Worm (Caenorhabditis elegans): ENCODE data around the gene EGAP9.4.
"Not testable (repeated sequence)": the region's sequence is repeated elsewhere in the genome, so short reads cannot be mapped to it uniquely, and the experiment has no call there.

Gene EGAP9.4

ce11 chrV:6575406-6576130 lies 1.1 kb upstream of the EGAP9.4 start, which contains the start of gene fut-2:
Gene fut-2, minus strand, starts transcription at chrV:6575890.
- TF ChIP-seq ceh-36 (tag; optimal IDR thresholded peaks at IDR 0.05) = no peak
- no peak for TF ChIP-seq scrt-1 (GFP tag; IDR thresholded peaks at IDR 0.05)
- no peak for TF ChIP-seq hmg-4 (GFP tag; optimal IDR thresholded peaks at IDR 0.05)
- TF ChIP-seq aly-1 (tag; optimal IDR thresholded peaks at IDR 0.05) = no peak

ce11 chrV:6579992-6580391 lies 3.3 kb downstream of the EGAP9.4 start, which contains the start of gene EGAP9.3:
Gene EGAP9.3, minus strand, starts transcription at chrV:6580122.
- TF ChIP-seq aly-1 (tag; optimal IDR thresholded peaks at IDR 0.05) (no peak), tbx-37 (GFP tag; conservative IDR thresholded peaks at IDR 0.05) (no peak), flt-1 (GFP tag; IDR thresholded peaks at IDR 0.05) (no peak), ceh-36 (tag; optimal IDR thresholded peaks at IDR 0.05) (no peak), hnd-1 (tag; optimal IDR thresholded peaks at IDR 0.05) (no peak), B0310.2 (tag; optimal IDR thresholded peaks at IDR 0.05) (no peak), ceh-13 (GFP tag; optimal IDR thresholded peaks at IDR 0.05) (no peak), ets-7 (tag; optimal IDR thresholded peaks at IDR 0.05) (no peak), ama-1 (optimal IDR thresholded peaks at IDR 0.05) (no peak), F13C5.2 (tag; optimal IDR thresholded peaks at IDR 0.05) (no peak), tbx-11 (GFP tag; IDR thresholded peaks at IDR 0.05) (no peak), sea-1 (GFP tag; conservative IDR thresholded peaks at IDR 0.05) (no peak), scrt-1 (GFP tag; IDR thresholded peaks at IDR 0.05) (no peak), hmg-4 (GFP tag; optimal IDR thresholded peaks at IDR 0.05) (no peak), tra-4 (tag; optimal IDR thresholded peaks at IDR 0.05) (no peak), pes-1 (GFP tag; IDR thresholded peaks at IDR 0.05) (no peak), hmbx-1 (tag; optimal IDR thresholded peaks at IDR 0.05) (no peak)

- TF ChIP-seq hnd-1 (tag; optimal IDR thresholded peaks at IDR 0.05); hmbx-1 (tag; optimal IDR thresholded peaks at IDR 0.05); hmg-4 (GFP tag; optimal IDR thresholded peaks at IDR 0.05): not testable (repeated sequence)
These were observed 5.1 kb downstream of the EGAP9.4 start, which contains the start of gene ZK1055.4 for ce11 chrV:6581762-6582161. Gene ZK1055.4, plus strand, starts transcription at chrV:6582062.

- TF ChIP-seq sea-1 (GFP tag; conservative IDR thresholded peaks at IDR 0.05) (no peak), F13C5.2 (tag; optimal IDR thresholded peaks at IDR 0.05) (no peak), ama-1 (optimal IDR thresholded peaks at IDR 0.05) (no peak), tbx-11 (GFP tag; IDR thresholded peaks at IDR 0.05) (no peak)
These were observed 13.6 kb downstream of the EGAP9.4 start, which contains the start of gene ZK1055.2 for ce11 chrV:6590283-6590682. Gene ZK1055.2, plus strand, starts transcription at chrV:6590583.

- no peak for TF ChIP-seq ama-1 (optimal IDR thresholded peaks at IDR 0.05)
These were observed 17.1 kb downstream of the EGAP9.4 start, which contains the start of gene hcp-1 for ce11 chrV:6593700-6594244. Gene hcp-1, plus strand, starts transcription at chrV:6594194.

- TF ChIP-seq tbx-37 (GFP tag; conservative IDR thresholded peaks at IDR 0.05) (no peak), hmbx-1 (tag; optimal IDR thresholded peaks at IDR 0.05) (no peak), tra-4 (tag; optimal IDR thresholded peaks at IDR 0.05) (no peak), pes-1 (GFP tag; IDR thresholded peaks at IDR 0.05) (no peak), flt-1 (GFP tag; IDR thresholded peaks at IDR 0.05) (no peak), ama-1 (optimal IDR thresholded peaks at IDR 0.05) (no peak), ets-7 (tag; optimal IDR thresholded peaks at IDR 0.05) (no peak), hmg-4 (GFP tag; optimal IDR thresholded peaks at IDR 0.05) (no peak), ceh-13 (GFP tag; optimal IDR thresholded peaks at IDR 0.05) (no peak), hnd-1 (tag; optimal IDR thresholded peaks at IDR 0.05) (no peak), B0310.2 (tag; optimal IDR thresholded peaks at IDR 0.05) (no peak), aly-1 (tag; optimal IDR thresholded peaks at IDR 0.05) (no peak), ceh-36 (tag; optimal IDR thresholded peaks at IDR 0.05) (no peak), scrt-1 (GFP tag; IDR thresholded peaks at IDR 0.05) (no peak), sea-1 (GFP tag; conservative IDR thresholded peaks at IDR 0.05) (no peak), F13C5.2 (tag; optimal IDR thresholded peaks at IDR 0.05) (no peak), tbx-11 (GFP tag; IDR thresholded peaks at IDR 0.05) (no peak)
These were observed 25.9 kb downstream of the EGAP9.4 start, which contains the start of gene ZK1055.6 for ce11 chrV:6602556-6603062. Gene ZK1055.6, minus strand, starts transcription at chrV:6602606.

ce11 chrV:6605275-6605674 lies 28.6 kb downstream of the EGAP9.4 start, which contains the start of gene ZK1055.7:
Gene ZK1055.7, minus strand, starts transcription at chrV:6605375.
- TF ChIP-seq B0310.2 (tag; optimal IDR thresholded peaks at IDR 0.05) = no peak
- no peak for TF ChIP-seq ceh-13 (GFP tag; optimal IDR thresholded peaks at IDR 0.05)
- no peak for TF ChIP-seq tbx-11 (GFP tag; IDR thresholded peaks at IDR 0.05)
- no peak for TF ChIP-seq scrt-1 (GFP tag; IDR thresholded peaks at IDR 0.05)

- no peak for TF ChIP-seq ceh-36 (tag; optimal IDR thresholded peaks at IDR 0.05)
- no peak for TF ChIP-seq aly-1 (tag; optimal IDR thresholded peaks at IDR 0.05)
- TF ChIP-seq F13C5.2 (tag; optimal IDR thresholded peaks at IDR 0.05) = no peak
- no peak for TF ChIP-seq scrt-1 (GFP tag; IDR thresholded peaks at IDR 0.05)
- TF ChIP-seq ets-7 (tag; optimal IDR thresholded peaks at IDR 0.05) = no peak
- no peak for TF ChIP-seq ceh-13 (GFP tag; optimal IDR thresholded peaks at IDR 0.05)
- TF ChIP-seq tra-4 (tag; optimal IDR thresholded peaks at IDR 0.05) = no peak
- no peak for TF ChIP-seq hmg-4 (GFP tag; optimal IDR thresholded peaks at IDR 0.05)
- TF ChIP-seq sea-1 (GFP tag; conservative IDR thresholded peaks at IDR 0.05) = no peak
- TF ChIP-seq tbx-37 (GFP tag; conservative IDR thresholded peaks at IDR 0.05) = no peak
- TF ChIP-seq ama-1 (optimal IDR thresholded peaks at IDR 0.05) = no peak
- TF ChIP-seq hmbx-1 (tag; optimal IDR thresholded peaks at IDR 0.05) = no peak
These were observed 29.5 kb downstream of the EGAP9.4 start for ce11 chrV:6606197-6606596.

Measured in whole organism, early embryonic.